Fruit fly (Drosophila melanogaster) whole organism, embryonic: ENCODE results near the gene CG7860.
A peak's percentile ranks its signal among the peaks of the same experiment; 100 is the strongest.

ENCODE experiments used
- Blimp-1 ChIP-seq: fragments of 200-800 bp; sonication (Bioruptor generic); optimal IDR thresholded peaks from 3 replicates; lab custom pipeline; 2018; ENCODE audit warnings: missing biosample characterization, missing genetic modification characterization, mild to moderate bottlenecking, moderate library complexity, missing genetic modification reagents
- CG11085 ChIP-seq: fragments of 200-800 bp; sonication (Bioruptor generic); IDR thresholded peaks from 2 replicates; pipeline ENCODE4 v1.3.6; 2022; ENCODE audit warnings: missing biosample characterization, missing genetic modification characterization
- CG12071 ChIP-seq: fragments of 200-800 bp; sonication (Bioruptor generic); optimal IDR thresholded peaks from 3 replicates; lab custom pipeline; 2018; ENCODE audit warnings: missing biosample characterization, mild to moderate bottlenecking, missing genetic modification characterization
- CG12236 ChIP-seq: fragments of 200-800 bp; sonication (Bioruptor generic); optimal IDR thresholded peaks from 2 replicates; lab custom pipeline; 2016; ENCODE audit warnings: missing biosample characterization, missing genetic modification characterization
- CG13296 ChIP-seq: fragments of 200-800 bp; sonication (Bioruptor generic); optimal IDR thresholded peaks from 3 replicates; lab custom pipeline; 2018; ENCODE audit warnings: missing biosample characterization, mild to moderate bottlenecking, missing genetic modification characterization
- CG14441 ChIP-seq: fragments of 200-800 bp; sonication (Bioruptor generic); IDR thresholded peaks from 2 replicates; pipeline ENCODE4 v1.3.6; 2022; ENCODE audit warnings: missing biosample characterization, missing genetic modification characterization
- CG14667 ChIP-seq: fragments of 200-800 bp; sonication (Bioruptor generic); IDR thresholded peaks from 2 replicates; pipeline ENCODE4 v1.3.6; 2022; ENCODE audit warnings: missing biosample characterization, missing genetic modification characterization
- CG15601 ChIP-seq: fragments of 200-800 bp; sonication (Bioruptor generic); optimal IDR thresholded peaks from 3 replicates; lab custom pipeline; 2019; ENCODE audit warnings: missing biosample characterization, mild to moderate bottlenecking, missing genetic modification characterization, moderate library complexity
- CG16779 ChIP-seq: fragments of 200-800 bp; sonication (Bioruptor generic); IDR thresholded peaks from 2 replicates; pipeline ENCODE4 v1.3.6; 2022; ENCODE audit warnings: missing biosample characterization, missing genetic modification characterization
- CG16815 ChIP-seq: fragments of 200-800 bp; sonication (Bioruptor generic); optimal IDR thresholded peaks from 3 replicates; lab custom pipeline; 2017; ENCODE audit warnings: missing biosample characterization, mild to moderate bottlenecking, missing genetic modification characterization
- CG1792 ChIP-seq: fragments of 200-800 bp; sonication (Bioruptor generic); optimal IDR thresholded peaks from 2 replicates; lab custom pipeline; 2016; ENCODE audit warnings: missing biosample characterization, missing genetic modification characterization
- CG2199 ChIP-seq: fragments of 200-800 bp; sonication (Bioruptor generic); IDR thresholded peaks from 3 replicates; pipeline ENCODE4 v1.3.6; 2022; ENCODE audit warnings: missing biosample characterization, missing genetic modification characterization
- CG2202 ChIP-seq: fragments of 200-800 bp; sonication (Bioruptor generic); optimal IDR thresholded peaks from 2 replicates; lab custom pipeline; 2018; ENCODE audit warnings: missing biosample characterization, mild to moderate bottlenecking, missing genetic modification characterization
- CG34422 ChIP-seq: fragments of 200-800 bp; sonication (Bioruptor generic); IDR thresholded peaks from 3 replicates; pipeline ENCODE4 v1.3.6; 2022; ENCODE audit warnings: missing biosample characterization, missing genetic modification characterization
- CG4404 ChIP-seq: fragments of 200-800 bp; sonication (Bioruptor generic); IDR thresholded peaks from 2 replicates; pipeline ENCODE4 v1.3.6; 2022; ENCODE audit warnings: missing biosample characterization, missing genetic modification characterization
- CG4617 ChIP-seq: fragments of 200-800 bp; sonication (Bioruptor generic); optimal IDR thresholded peaks from 3 replicates; lab custom pipeline; 2016; ENCODE audit warnings: missing biosample characterization, missing genetic modification characterization, borderline replicate concordance
- CG6813 ChIP-seq: fragments of 200-800 bp; sonication (Bioruptor generic); optimal IDR thresholded peaks from 2 replicates; lab custom pipeline; 2017; ENCODE audit warnings: missing biosample characterization, missing genetic modification characterization, mild to moderate bottlenecking, moderate library complexity, missing genetic modification reagents
- CG8089 ChIP-seq: fragments of 200-800 bp; sonication (Bioruptor generic); optimal IDR thresholded peaks from 3 replicates; lab custom pipeline; 2016; ENCODE audit warnings: missing biosample characterization, missing genetic modification characterization
- CG9932 ChIP-seq: fragments of 200-800 bp; sonication (Bioruptor generic); IDR thresholded peaks from 2 replicates; pipeline ENCODE4 v1.3.6; 2022; ENCODE audit warnings: missing biosample characterization, missing genetic modification characterization
- Dbx ChIP-seq: fragments of 200-800 bp; sonication (Bioruptor generic); IDR thresholded peaks from 3 replicates; pipeline ENCODE4 v1.3.6; 2022; ENCODE audit warnings: missing biosample characterization, missing genetic modification characterization
- Dip3 ChIP-seq: fragments of 200-800 bp; sonication (Bioruptor generic); optimal IDR thresholded peaks from 3 replicates; lab custom pipeline; 2016; ENCODE audit warnings: missing biosample characterization, missing genetic modification characterization
- Dp ChIP-seq: fragments of 200-800 bp; sonication (Bioruptor generic); optimal IDR thresholded peaks from 2 replicates; lab custom pipeline; 2018; ENCODE audit warnings: missing biosample characterization, mild to moderate bottlenecking, missing genetic modification characterization, moderate library complexity
- Drgx ChIP-seq: fragments of 200-800 bp; sonication (Bioruptor generic); IDR thresholded peaks from 2 replicates; pipeline ENCODE4 v1.3.6; 2022; ENCODE audit warnings: missing biosample characterization, missing genetic modification characterization
- HLH4C ChIP-seq: fragments of 200-800 bp; sonication (Bioruptor generic); IDR thresholded peaks from 3 replicates; pipeline ENCODE4 v1.3.6; 2022; ENCODE audit warnings: missing biosample characterization, missing genetic modification characterization; ENCODE audit not compliant: partially characterized antibody
- Hsf ChIP-seq: fragments of 200-800 bp; sonication (Bioruptor generic); optimal IDR thresholded peaks from 3 replicates; lab custom pipeline; 2016; ENCODE audit warnings: missing biosample characterization, missing genetic modification characterization
- Jarid2 ChIP-seq: fragments of 200-800 bp; sonication (Bioruptor generic); optimal IDR thresholded peaks from 3 replicates; lab custom pipeline; 2017; ENCODE audit warnings: mild to moderate bottlenecking, missing biosample characterization, missing genetic modification reagents, missing genetic modification characterization
- Lim3 ChIP-seq: fragments of 200-800 bp; sonication (Bioruptor generic); IDR thresholded peaks from 2 replicates; pipeline ENCODE4 v1.3.6; 2022; ENCODE audit warnings: missing biosample characterization, missing genetic modification characterization
- MBD-R2 ChIP-seq: fragments of 200-800 bp; sonication (Bioruptor generic); IDR thresholded peaks from 2 replicates; pipeline ENCODE4 v1.3.6; 2022; ENCODE audit warnings: missing biosample characterization, missing genetic modification characterization
- Mad ChIP-seq: fragments of 200-800 bp; sonication (Bioruptor generic); optimal IDR thresholded peaks from 2 replicates; lab custom pipeline; 2016; ENCODE audit warnings: missing biosample characterization, missing genetic modification characterization
- Opbp ChIP-seq: fragments of 200-800 bp; sonication (Bioruptor generic); IDR thresholded peaks from 3 replicates; pipeline ENCODE4 v1.3.6; 2022; ENCODE audit warnings: missing biosample characterization, missing genetic modification characterization; ENCODE audit not compliant: partially characterized antibody
- az2 ChIP-seq: fragments of 200-800 bp; sonication (Bioruptor generic); optimal IDR thresholded peaks from 3 replicates; lab custom pipeline; 2016; ENCODE audit warnings: missing biosample characterization, missing genetic modification characterization
- bcd ChIP-seq: fragments of 200-800 bp; sonication (Bioruptor generic); optimal IDR thresholded peaks from 2 replicates; lab custom pipeline; 2017; ENCODE audit warnings: missing biosample characterization, mild to moderate bottlenecking, missing genetic modification characterization
- chn ChIP-seq: fragments of 200-800 bp; sonication (Bioruptor generic); optimal IDR thresholded peaks from 2 replicates; lab custom pipeline; 2016; ENCODE audit warnings: missing biosample characterization, missing genetic modification characterization
- dmrt11E ChIP-seq: fragments of 200-800 bp; sonication (Bioruptor generic); optimal IDR thresholded peaks from 3 replicates; lab custom pipeline; 2018; ENCODE audit warnings: missing biosample characterization, mild to moderate bottlenecking, missing genetic modification characterization, moderate library complexity
- dmrt99B ChIP-seq: fragments of 200-800 bp; sonication (Bioruptor generic); optimal IDR thresholded peaks from 2 replicates; lab custom pipeline; 2018; ENCODE audit warnings: missing biosample characterization, mild to moderate bottlenecking, missing genetic modification characterization, moderate library complexity
- eyg ChIP-seq: fragments of 200-800 bp; sonication (Bioruptor generic); optimal IDR thresholded peaks from 3 replicates; lab custom pipeline; 2016; ENCODE audit warnings: missing biosample characterization, missing genetic modification characterization
- gcm ChIP-seq: fragments of 200-800 bp; sonication (Bioruptor generic); optimal IDR thresholded peaks from 2 replicates; lab custom pipeline; 2019; ENCODE audit warnings: missing biosample characterization, mild to moderate bottlenecking, missing genetic modification characterization, moderate library complexity
- gro ChIP-seq: fragments of 200-800 bp; sonication (Bioruptor generic); optimal IDR thresholded peaks from 2 replicates; lab custom pipeline; 2016; ENCODE audit warnings: missing biosample characterization, missing genetic modification characterization
- hth ChIP-seq: fragments of >200 bp; optimal IDR thresholded peaks from 2 replicates; lab custom pipeline; 2017; ENCODE audit warnings: inconsistent platforms
- jing ChIP-seq: fragments of 200-800 bp; sonication (Bioruptor generic); optimal IDR thresholded peaks from 2 replicates; lab custom pipeline; 2018; ENCODE audit warnings: missing biosample characterization, mild to moderate bottlenecking, missing genetic modification characterization
- mirr ChIP-seq: fragments of 200-800 bp; sonication (Bioruptor generic); optimal IDR thresholded peaks from 3 replicates; lab custom pipeline; 2018; ENCODE audit warnings: missing biosample characterization, mild to moderate bottlenecking, missing genetic modification characterization
- pum ChIP-seq: fragments of 200-800 bp; sonication (Bioruptor generic); optimal IDR thresholded peaks from 2 replicates; lab custom pipeline; 2016; ENCODE audit warnings: missing biosample characterization, missing genetic modification characterization
- ro ChIP-seq: fragments of 200-800 bp; sonication (Bioruptor generic); IDR thresholded peaks from 2 replicates; pipeline ENCODE4 v1.3.6; 2022; ENCODE audit warnings: missing biosample characterization, missing genetic modification characterization
- scrt ChIP-seq: fragments of 200-800 bp; sonication (Bioruptor generic); optimal IDR thresholded peaks from 2 replicates; lab custom pipeline; 2018; ENCODE audit warnings: missing biosample characterization, mild to moderate bottlenecking, missing genetic modification characterization, moderate library complexity
- sens-2 ChIP-seq: fragments of 200-800 bp; sonication (Bioruptor generic); IDR thresholded peaks from 2 replicates; pipeline ENCODE4 v1.3.6; 2022; ENCODE audit warnings: missing biosample characterization, missing genetic modification characterization
- ssp ChIP-seq: fragments of 200-800 bp; sonication (Bioruptor generic); IDR thresholded peaks from 2 replicates; pipeline ENCODE4 v1.3.6; 2022; ENCODE audit warnings: missing biosample characterization, missing genetic modification characterization
- sug ChIP-seq: fragments of 200-800 bp; optimal IDR thresholded peaks from 2 replicates; lab custom pipeline; 2019; ENCODE audit warnings: missing biosample characterization, mild to moderate bottlenecking, missing genetic modification characterization, moderate library complexity
- trem ChIP-seq: fragments of 200-800 bp; optimal IDR thresholded peaks from 3 replicates; lab custom pipeline; 2019; ENCODE audit warnings: missing biosample characterization, mild to moderate bottlenecking, missing genetic modification characterization, moderate library complexity
- vfl ChIP-seq: fragments of 200-800 bp; sonication (Bioruptor generic); optimal IDR thresholded peaks from 2 replicates; lab custom pipeline; 2016; ENCODE audit warnings: missing biosample characterization, missing genetic modification characterization
- wor ChIP-seq: fragments of 200-800 bp; sonication (Bioruptor generic); IDR thresholded peaks from 2 replicates; pipeline ENCODE4 v1.3.6; 2022; ENCODE audit warnings: missing biosample characterization, missing genetic modification characterization

The CG7860 gene

DNA sequence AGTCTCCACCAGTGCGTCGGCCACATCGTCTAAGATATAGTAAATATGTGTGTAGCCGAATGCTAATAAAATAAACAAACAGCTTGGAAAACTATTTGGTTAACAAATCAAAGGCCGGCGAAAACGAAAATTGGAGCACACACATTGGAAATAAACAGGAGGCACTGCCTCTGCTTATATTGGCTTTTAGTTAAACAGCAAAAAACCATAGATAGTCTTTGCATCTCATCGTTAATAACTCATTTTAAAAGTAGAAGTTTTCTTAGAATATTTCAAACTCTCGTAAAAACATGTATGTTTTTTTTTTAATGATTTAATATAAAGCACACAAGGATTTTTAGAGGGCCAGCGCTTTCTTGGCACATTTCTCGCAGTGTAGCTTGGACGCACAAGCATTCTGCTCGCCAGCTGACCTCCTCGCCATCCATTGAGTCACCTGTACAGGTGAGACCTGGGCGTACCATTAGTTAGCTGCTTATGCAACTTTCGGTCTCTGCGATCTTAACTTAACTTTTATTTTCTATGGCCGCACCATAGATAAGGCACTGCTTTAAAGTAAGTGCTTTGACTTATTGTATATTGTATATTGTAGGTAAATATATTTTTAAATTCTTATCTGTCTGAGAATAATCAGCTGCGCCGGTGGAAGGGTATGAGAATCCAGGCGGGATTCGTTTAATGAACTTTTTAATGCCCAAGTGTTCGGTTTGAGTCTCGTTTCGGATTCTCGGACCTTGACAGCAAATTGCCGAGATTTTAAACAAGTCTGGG, 23.1 kb downstream of the CG7860 start (continued):
- TF ChIP-seq CG16779 (GFP tag; lab: Robert Waterston, UW), result no peak
- TF ChIP-seq CG34422 (GFP tag; lab: Robert Waterston, UW), result 0 out of 3 replicates have a peak, but pooled peaks have one; percentile 37
- peak; percentile 27; the same call in 1 of the 2 replicates for TF ChIP-seq CG14441 (GFP tag; lab: Robert Waterston, UW)
- no peak for TF ChIP-seq Opbp (GFP tag; lab: Robert Waterston, UW)
- TF ChIP-seq gro (GFP tag; lab: Kevin White, UChicago), result no peak
- TF ChIP-seq MBD-R2 (GFP tag; lab: Robert Waterston, UW), result no peak
- peak; percentile 56 for TF ChIP-seq dmrt99B
- peak; percentile 52 for TF ChIP-seq bcd (GFP tag; lab: Kevin White, UChicago)
- TF ChIP-seq CG16815 (GFP tag; lab: Kevin White, UChicago), result peak; percentile 30
- no peak for TF ChIP-seq CG12236 (GFP tag; lab: Kevin White, UChicago)
- TF ChIP-seq pum, result peak; percentile 41
- no peak for TF ChIP-seq scrt
- TF ChIP-seq Jarid2 (GFP tag; lab: Kevin White, UChicago), result no peak
- peak; percentile 18 for TF ChIP-seq dmrt11E
- no peak for TF ChIP-seq CG11085
- TF ChIP-seq Dip3 (GFP tag; lab: Kevin White, UChicago), result peak; percentile 4
- TF ChIP-seq HLH4C (GFP tag; lab: Robert Waterston, UW), result no peak
- no peak for TF ChIP-seq Lim3 (GFP tag; lab: Robert Waterston, UW)
- TF ChIP-seq CG6813 (GFP tag; lab: Kevin White, UChicago), result peak; percentile 50
- TF ChIP-seq trem (tag; lab: Kevin White, UChicago), result no peak
- TF ChIP-seq wor (GFP tag; lab: Robert Waterston, UW), result no peak
- no peak for TF ChIP-seq sug (tag; lab: Kevin White, UChicago)
- TF ChIP-seq CG14667 (GFP tag; lab: Robert Waterston, UW), result no peak
- TF ChIP-seq Hsf (GFP tag; lab: Kevin White, UChicago), result peak; percentile 13
- TF ChIP-seq CG13296, result peak; percentile 11
- TF ChIP-seq eyg (GFP tag; lab: Kevin White, UChicago), result peak; percentile 6
- no peak for TF ChIP-seq CG4404 (GFP tag; lab: Robert Waterston, UW)
- TF ChIP-seq CG1792 (GFP tag; lab: Kevin White, UChicago), result no peak
- TF ChIP-seq gcm (GFP tag; lab: Kevin White, UChicago), result peak; percentile 3
- no peak for TF ChIP-seq sens-2 (GFP tag; lab: Robert Waterston, UW)
- peak; percentile 6 for TF ChIP-seq CG8089 (GFP tag; lab: Kevin White, UChicago)
- no peak for TF ChIP-seq mirr (GFP tag; lab: Kevin White, UChicago)
- TF ChIP-seq CG2202 (tag; lab: Kevin White, UChicago), result peak; percentile 10
- peak; percentile 38 for TF ChIP-seq Blimp-1 (GFP tag; lab: Kevin White, UChicago)
- TF ChIP-seq Dp (GFP tag; lab: Kevin White, UChicago), result no peak
- peak; percentile 51 for TF ChIP-seq az2
- no peak for TF ChIP-seq jing (GFP tag; lab: Kevin White, UChicago)
- no peak for TF ChIP-seq vfl (GFP tag; lab: Kevin White, UChicago)
- no peak for TF ChIP-seq ro (GFP tag; lab: Robert Waterston, UW)
- TF ChIP-seq Mad, result no peak
- TF ChIP-seq CG9932 (GFP tag; lab: Robert Waterston, UW), result no peak; the same call in 1 of the 2 replicates
- TF ChIP-seq Drgx, result peak; percentile 35; the same call in 1 of the 2 replicates
- no peak for TF ChIP-seq CG4617 (GFP tag; lab: Kevin White, UChicago)
- peak; percentile 1 for TF ChIP-seq CG15601 (tag; lab: Kevin White, UChicago)
- TF ChIP-seq hth (lab: Kevin White, UChicago), result no peak
- TF ChIP-seq chn (GFP tag; lab: Kevin White, UChicago), result peak; percentile 16
- no peak for TF ChIP-seq Dbx
- TF ChIP-seq CG12071 (GFP tag; lab: Kevin White, UChicago), result peak; percentile 9
- no peak for TF ChIP-seq CG2199 (GFP tag; lab: Robert Waterston, UW)
- 0 out of 2 replicates have a peak, but pooled peaks have one; percentile 21 for TF ChIP-seq ssp (GFP tag; lab: Robert Waterston, UW)
